Worm (Caenorhabditis elegans): ENCODE measurements around the gene ZK262.8.
A peak's percentile ranks its signal among the peaks of the same experiment; 100 is the strongest.

The ZK262.8 gene

ce11 chrV:18456574-18456973 is 18.4 kb downstream of the ZK262.8 start, which contains the start of gene ZK228.10:
Gene ZK228.10, plus strand, starts transcription at chrV:18456874.
- TF ChIP-seq F52B5.7 (tag; optimal IDR thresholded peaks at IDR 0.05) (no peak), tbp1 (GFP tag; optimal IDR thresholded peaks at IDR 0.05) (no peak), F10E7.11 (tag; optimal IDR thresholded peaks at IDR 0.05) (no peak), bed-1 (GFP tag; IDR thresholded peaks at IDR 0.05) (no peak), xnd-1 (tag; optimal IDR thresholded peaks at IDR 0.05) (no peak), ceh-27 (GFP tag; optimal IDR thresholded peaks at IDR 0.05) (no peak), mes-4 (tag; optimal IDR thresholded peaks at IDR 0.05) (no peak), mcd-1 (GFP tag; IDR thresholded peaks at IDR 0.05) (no peak), ccch-3 (GFP tag; optimal IDR thresholded peaks at IDR 0.05) (no peak), lag-1 (GFP tag; IDR thresholded peaks at IDR 0.05) (no peak), C06A6.2 (GFP tag; conservative IDR thresholded peaks at IDR 0.05) (no peak), akir-1 (GFP tag; optimal IDR thresholded peaks at IDR 0.05) (no peak), attf-6 (GFP tag; IDR thresholded peaks at IDR 0.05) (no peak), ceh-79 (tag; optimal IDR thresholded peaks at IDR 0.05) (no peak)

DNA sequence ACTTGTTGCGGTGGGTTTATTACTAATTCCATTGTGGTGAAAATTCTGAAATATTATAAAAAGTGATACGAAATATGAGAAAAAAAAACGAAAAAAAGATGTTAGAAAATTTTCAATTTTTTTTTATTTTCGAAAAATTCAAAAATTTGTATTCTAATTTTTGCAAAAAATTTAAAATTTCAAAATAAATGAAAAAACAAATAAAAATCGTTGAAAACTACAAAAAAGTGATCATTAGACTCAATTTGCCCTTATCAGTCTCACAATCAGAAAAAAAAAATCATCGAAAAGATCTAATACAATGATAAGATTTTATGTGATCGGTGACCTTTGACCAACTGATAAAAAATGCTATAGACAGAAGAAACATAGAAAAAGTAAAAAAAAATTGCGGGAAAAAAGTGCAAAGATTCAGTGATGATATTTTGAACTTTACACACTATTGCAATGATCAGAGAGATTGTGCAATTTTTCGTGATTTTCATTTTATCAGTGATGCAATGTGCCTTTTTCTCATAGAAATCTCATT is 23.1 kb downstream of the ZK262.8 start, which contains the start of gene ZK228.3:
TSS of gene ZK228.3 (minus strand) at position 51 of the 529 bp plus-strand sequence.
- no peak for TF ChIP-seq F33H1.4 (GFP tag; IDR thresholded peaks at IDR 0.05)
- peak; percentile 79 for TF ChIP-seq nhr-80 (tag; optimal IDR thresholded peaks at IDR 0.05)
- TF ChIP-seq sdz-38 (tag; optimal IDR thresholded peaks at IDR 0.05) = no peak
- TF ChIP-seq zfh-2 (GFP tag; conservative IDR thresholded peaks at IDR 0.05) = no peak
- TF ChIP-seq ztf-26 (tag; optimal IDR thresholded peaks at IDR 0.05) = no peak
- TF ChIP-seq T26A5.8 (tag; optimal IDR thresholded peaks at IDR 0.05) = no peak
- TF ChIP-seq dox-1 (GFP tag; IDR thresholded peaks at IDR 0.05) = peak; percentile 9; the same call in 1 of the 2 replicates
- TF ChIP-seq ceh-40 (GFP tag; IDR thresholded peaks at IDR 0.05) = no peak
- no peak for TF ChIP-seq F52B5.7 (tag; optimal IDR thresholded peaks at IDR 0.05)
- TF ChIP-seq efl-1 (GFP tag; optimal IDR thresholded peaks at IDR 0.05) = no peak
- no peak for TF ChIP-seq nfyb-1 (GFP tag; IDR thresholded peaks at IDR 0.05)
- no peak for TF ChIP-seq F57A8.1 (GFP tag; optimal IDR thresholded peaks at IDR 0.05)
- no peak for TF ChIP-seq egl-44 (GFP tag; IDR thresholded peaks at IDR 0.05)

ce11 chrV:18462365-18462837 is 24.2 kb downstream of the ZK262.8 start, which contains the start of gene ZK228.4:
Gene ZK228.4, plus strand, starts transcription at chrV:18462787.
- TF ChIP-seq madf-3 (GFP tag; IDR thresholded peaks at IDR 0.05) (no peak), nhr-80 (tag; optimal IDR thresholded peaks at IDR 0.05) (peak; percentile 38), nhr-179 (tag; optimal IDR thresholded peaks at IDR 0.05) (no peak), ama-1 (optimal IDR thresholded peaks at IDR 0.05) (no peak), ama-1 (GFP tag; optimal IDR thresholded peaks at IDR 0.05) (no peak)

DNA sequence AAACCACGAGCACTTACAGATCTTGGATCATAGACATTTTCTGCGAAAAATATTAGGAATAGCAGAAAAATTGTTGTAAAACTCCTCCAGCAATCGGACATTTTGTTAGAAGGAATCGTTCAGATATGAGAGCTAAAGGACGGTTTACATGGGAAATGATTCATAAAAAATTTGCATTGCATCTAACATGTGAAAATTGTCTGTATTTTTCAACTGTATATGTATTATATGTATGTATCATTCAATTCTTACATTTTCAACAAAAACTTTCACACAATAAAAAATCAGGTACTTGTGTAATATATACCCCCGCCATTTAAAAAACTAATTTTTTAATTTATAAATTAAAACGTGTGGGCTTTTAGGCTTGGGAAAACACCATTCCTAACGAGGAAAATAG is 29.9 kb downstream of the ZK262.8 start, which contains the start of gene ZK228.13:
TSS of gene ZK228.13 (minus strand) at position 101 of the 400 bp plus-strand sequence.
- TF ChIP-seq mes-4 (tag; optimal IDR thresholded peaks at IDR 0.05) = no peak
- TF ChIP-seq unc-130 (GFP tag; optimal IDR thresholded peaks at IDR 0.05) = no peak
- no peak for TF ChIP-seq atf-7 (tag; optimal IDR thresholded peaks at IDR 0.05)
- TF ChIP-seq F22D6.2 (tag; optimal IDR thresholded peaks at IDR 0.05) = no peak
- no peak for TF ChIP-seq hrde-1 (tag; optimal IDR thresholded peaks at IDR 0.05; ENCODE audit: borderline replicate concordance)
- no peak for TF ChIP-seq ekl-4 (GFP tag; IDR thresholded peaks at IDR 0.05)
- TF ChIP-seq ztf-26 (tag; optimal IDR thresholded peaks at IDR 0.05) = no peak
- TF ChIP-seq lsl-1 (GFP tag; optimal IDR thresholded peaks at IDR 0.05) = no peak
- TF ChIP-seq lin-35 (GFP tag; optimal IDR thresholded peaks at IDR 0.05) = no peak
- TF ChIP-seq akir-1 (GFP tag; optimal IDR thresholded peaks at IDR 0.05) = no peak
- TF ChIP-seq F55B11.4 (tag; optimal IDR thresholded peaks at IDR 0.05; ENCODE audit: borderline replicate concordance, insufficient read depth) = no peak
- no peak for TF ChIP-seq ztf-28 (GFP tag; IDR thresholded peaks at IDR 0.05)
- TF ChIP-seq madf-8 (GFP tag; conservative IDR thresholded peaks at IDR 0.05) = no peak
- TF ChIP-seq zim-3 (tag; optimal IDR thresholded peaks at IDR 0.05) = no peak
- no peak for TF ChIP-seq Y53G8AR.9 (GFP tag; conservative IDR thresholded peaks at IDR 0.05)
- no peak for TF ChIP-seq F57A8.1 (GFP tag; optimal IDR thresholded peaks at IDR 0.05)
- no peak for TF ChIP-seq ceh-100 (GFP tag; IDR thresholded peaks at IDR 0.05)

Data from whole organism, young adult.